Fruit fly (Drosophila melanogaster) whole organism, embryonic: ENCODE data around the gene Rad1.

Experiments
- Atf-2 ChIP-seq: fragments of 200-800 bp; sonication (Bioruptor generic); optimal IDR thresholded peaks from 2 replicates; lab custom pipeline; 2016; ENCODE audit warnings: missing biosample characterization, missing genetic modification characterization
- B-H2 ChIP-seq: fragments of 200-800 bp; sonication (Bioruptor generic); optimal IDR thresholded peaks from 2 replicates; lab custom pipeline; 2018; ENCODE audit warnings: missing biosample characterization, mild to moderate bottlenecking, missing genetic modification characterization
- BEAF-32 ChIP-seq: fragments of 200-800 bp; sonication (Bioruptor generic); optimal IDR thresholded peaks from 3 replicates; lab custom pipeline; 2017; ENCODE audit warnings: missing biosample characterization, missing genetic modification characterization, mild to moderate bottlenecking, moderate library complexity, missing genetic modification reagents
- CG10979 ChIP-seq: fragments of 200-800 bp; sonication (Bioruptor generic); optimal IDR thresholded peaks from 2 replicates; lab custom pipeline; 2018; ENCODE audit warnings: missing biosample characterization, mild to moderate bottlenecking, missing genetic modification characterization, moderate library complexity
- CG12071 ChIP-seq: fragments of 200-800 bp; sonication (Bioruptor generic); optimal IDR thresholded peaks from 3 replicates; lab custom pipeline; 2018; ENCODE audit warnings: missing biosample characterization, mild to moderate bottlenecking, missing genetic modification characterization
- CG14965 ChIP-seq: fragments of 200-800 bp; sonication (Bioruptor generic); optimal IDR thresholded peaks from 2 replicates; lab custom pipeline; 2016; ENCODE audit warnings: missing biosample characterization, missing genetic modification characterization, borderline replicate concordance
- CG15011 ChIP-seq: fragments of 200-800 bp; sonication (Bioruptor generic); optimal IDR thresholded peaks from 3 replicates; lab custom pipeline; 2018; ENCODE audit warnings: missing biosample characterization, mild to moderate bottlenecking, missing genetic modification characterization
- CG1529 ChIP-seq: fragments of 200-800 bp; sonication (Bioruptor generic); optimal IDR thresholded peaks from 3 replicates; lab custom pipeline; 2018; ENCODE audit warnings: missing biosample characterization, missing genetic modification characterization
- CG1602 ChIP-seq: fragments of 200-800 bp; sonication (Bioruptor generic); optimal IDR thresholded peaks from 3 replicates; lab custom pipeline; 2016; ENCODE audit warnings: missing biosample characterization, missing genetic modification characterization
- CG18011 ChIP-seq: fragments of 200-800 bp; sonication (Bioruptor generic); optimal IDR thresholded peaks from 2 replicates; lab custom pipeline; 2017; ENCODE audit warnings: missing biosample characterization, missing genetic modification characterization, mild to moderate bottlenecking, moderate library complexity, missing genotype
- CG18262 ChIP-seq: fragments of 200-800 bp; optimal IDR thresholded peaks from 3 replicates; lab custom pipeline; 2019; ENCODE audit warnings: missing biosample characterization, mild to moderate bottlenecking, missing genetic modification characterization, moderate library complexity
- CG3065 ChIP-seq: fragments of 200-800 bp; sonication (Bioruptor generic); optimal IDR thresholded peaks from 2 replicates; lab custom pipeline; 2016; ENCODE audit warnings: missing biosample characterization, missing genetic modification characterization
- CG4424 ChIP-seq: fragments of 200-800 bp; sonication (Bioruptor generic); optimal IDR thresholded peaks from 3 replicates; lab custom pipeline; 2016; ENCODE audit warnings: missing biosample characterization, missing genetic modification characterization
- CG4820 ChIP-seq: fragments of 200-800 bp; sonication (Bioruptor generic); optimal IDR thresholded peaks from 3 replicates; lab custom pipeline; 2016; ENCODE audit warnings: missing biosample characterization, missing genetic modification characterization
- CG4854 ChIP-seq: fragments of 200-800 bp; sonication (Bioruptor generic); optimal IDR thresholded peaks from 2 replicates; lab custom pipeline; 2016; ENCODE audit warnings: missing biosample characterization, missing genetic modification characterization, inconsistent platforms
- CG6683 ChIP-seq: fragments of 200-800 bp; sonication (Bioruptor generic); optimal IDR thresholded peaks from 2 replicates; lab custom pipeline; 2017; ENCODE audit warnings: missing biosample characterization, mild to moderate bottlenecking, missing genetic modification characterization, missing genetic modification reagents
- CG8478 ChIP-seq: fragments of >200 bp; optimal IDR thresholded peaks from 2 replicates; lab custom pipeline; 2018
- Dad ChIP-seq: fragments of 200-800 bp; sonication (Bioruptor generic); optimal IDR thresholded peaks from 3 replicates; lab custom pipeline; 2016; ENCODE audit warnings: missing biosample characterization, missing genetic modification characterization
- Dbx ChIP-seq: fragments of 200-800 bp; sonication (Bioruptor generic); IDR thresholded peaks from 3 replicates; pipeline ENCODE4 v1.3.6; 2022; ENCODE audit warnings: missing biosample characterization, missing genetic modification characterization
- Ets97D ChIP-seq: fragments of 200-800 bp; sonication (Bioruptor generic); optimal IDR thresholded peaks from 3 replicates; lab custom pipeline; 2016; ENCODE audit warnings: missing biosample characterization, missing genetic modification characterization
- Gsc ChIP-seq: fragments of 200-800 bp; sonication (Bioruptor generic); IDR thresholded peaks from 2 replicates; pipeline ENCODE4 v1.3.6; 2022; ENCODE audit warnings: missing biosample characterization, missing genetic modification characterization
- H15 ChIP-seq: fragments of 200-800 bp; sonication (Bioruptor generic); IDR thresholded peaks from 3 replicates; pipeline ENCODE4 v1.3.6; 2022; ENCODE audit warnings: missing biosample characterization, missing genetic modification characterization
- Hand ChIP-seq: fragments of 200-800 bp; sonication (Bioruptor generic); optimal IDR thresholded peaks from 2 replicates; lab custom pipeline; 2017; ENCODE audit warnings: mild to moderate bottlenecking, missing biosample characterization, missing genetic modification reagents, missing genetic modification characterization
- Jarid2 ChIP-seq: fragments of 200-800 bp; sonication (Bioruptor generic); optimal IDR thresholded peaks from 3 replicates; lab custom pipeline; 2017; ENCODE audit warnings: mild to moderate bottlenecking, missing biosample characterization, missing genetic modification reagents, missing genetic modification characterization
- NK7.1 ChIP-seq: fragments of 200-800 bp; sonication (Bioruptor generic); optimal IDR thresholded peaks from 3 replicates; lab custom pipeline; 2016; ENCODE audit warnings: missing biosample characterization, missing genetic modification characterization
- Poxn ChIP-seq: fragments of 200-800 bp; sonication (Bioruptor generic); IDR thresholded peaks from 2 replicates; pipeline ENCODE4 v1.3.6; 2022; ENCODE audit warnings: missing biosample characterization, missing genetic modification characterization
- Rfx ChIP-seq: fragments of 200-800 bp; sonication (Bioruptor generic); IDR thresholded peaks from 2 replicates; pipeline ENCODE4 v1.3.6; 2022; ENCODE audit warnings: missing biosample characterization, missing genetic modification characterization
- Sry-β ChIP-seq: fragments of 200-800 bp; sonication (Bioruptor generic); optimal IDR thresholded peaks from 2 replicates; lab custom pipeline; 2018; ENCODE audit warnings: missing biosample characterization, mild to moderate bottlenecking, missing genetic modification characterization, moderate library complexity
- ase ChIP-seq: fragments of 200-800 bp; sonication (Bioruptor generic); IDR thresholded peaks from 3 replicates; pipeline ENCODE4 v1.3.6; 2022; ENCODE audit warnings: missing biosample characterization, missing genetic modification characterization
- az2 ChIP-seq: fragments of 200-800 bp; sonication (Bioruptor generic); optimal IDR thresholded peaks from 3 replicates; lab custom pipeline; 2016; ENCODE audit warnings: missing biosample characterization, missing genetic modification characterization
- bowl ChIP-seq: fragments of 200-800 bp; sonication (Bioruptor generic); IDR thresholded peaks from 2 replicates; pipeline ENCODE4 v1.3.6; 2022; ENCODE audit warnings: missing biosample characterization, missing genetic modification characterization
- chif ChIP-seq, 2 experiments: fragments of 200-800 bp; sonication (Bioruptor generic); optimal IDR thresholded peaks; 3 replicates each; lab custom pipeline; 2016; ENCODE audit warnings: missing biosample characterization in 2 of 2, missing genetic modification characterization in 2 of 2
- da ChIP-seq: fragments of 200-800 bp; sonication (Bioruptor generic); optimal IDR thresholded peaks from 2 replicates; lab custom pipeline; 2016; ENCODE audit warnings: missing biosample characterization, missing genetic modification characterization
- dm ChIP-seq: fragments of 200-800 bp; sonication (Bioruptor generic); optimal IDR thresholded peaks from 3 replicates; lab custom pipeline; 2016; ENCODE audit warnings: missing biosample characterization, missing genetic modification characterization
- dpn ChIP-seq, 2 experiments: fragments of 200-800 bp; sonication (Bioruptor generic); optimal IDR thresholded peaks; 3 replicates each; lab custom pipeline; 2016; ENCODE audit warnings: missing biosample characterization in 2 of 2, missing genetic modification characterization in 2 of 2
- eyg ChIP-seq: fragments of 200-800 bp; sonication (Bioruptor generic); optimal IDR thresholded peaks from 3 replicates; lab custom pipeline; 2016; ENCODE audit warnings: missing biosample characterization, missing genetic modification characterization
- gce ChIP-seq: fragments of 200-800 bp; sonication (Bioruptor generic); IDR thresholded peaks from 3 replicates; pipeline ENCODE4 v1.3.6; 2022; ENCODE audit warnings: missing biosample characterization, missing genetic modification characterization
- gcm ChIP-seq: fragments of 200-800 bp; sonication (Bioruptor generic); optimal IDR thresholded peaks from 2 replicates; lab custom pipeline; 2019; ENCODE audit warnings: missing biosample characterization, mild to moderate bottlenecking, missing genetic modification characterization, moderate library complexity
- grn ChIP-seq: fragments of 200-800 bp; sonication (Bioruptor generic); optimal IDR thresholded peaks from 3 replicates; lab custom pipeline; 2017; ENCODE audit warnings: missing biosample characterization, missing genetic modification characterization
- h ChIP-seq: fragments of >200 bp; optimal IDR thresholded peaks from 2 replicates; lab custom pipeline; 2017
- hkb ChIP-seq, 2 experiments: fragments of 200-800 bp in 1 of 2; fragments of >200 bp in 1 of 2; sonication (Bioruptor generic) in 1 of 2; IDR thresholded peaks in 1 of 2; optimal IDR thresholded peaks in 1 of 2; 2 replicates each; pipeline versions ENCODE4 v1.3.6 to Lab custom; 2017 to 2022; ENCODE audit warnings: missing biosample characterization in 1 of 2, missing genetic modification characterization in 1 of 2
- insv ChIP-seq, 2 experiments: fragments of 200-800 bp; sonication (Bioruptor generic); optimal IDR thresholded peaks; 3 replicates each; lab custom pipeline; 2016 to 2018; ENCODE audit warnings: missing biosample characterization in 2 of 2, missing genetic modification characterization in 2 of 2
- jing ChIP-seq: fragments of 200-800 bp; sonication (Bioruptor generic); optimal IDR thresholded peaks from 2 replicates; lab custom pipeline; 2018; ENCODE audit warnings: missing biosample characterization, mild to moderate bottlenecking, missing genetic modification characterization
- lilli ChIP-seq: fragments of 200-800 bp; sonication (Bioruptor generic); optimal IDR thresholded peaks from 3 replicates; lab custom pipeline; 2016; ENCODE audit warnings: missing biosample characterization, missing genetic modification characterization
- pb ChIP-seq: fragments of 200-800 bp; sonication (Bioruptor generic); optimal IDR thresholded peaks from 3 replicates; lab custom pipeline; 2016; ENCODE audit warnings: missing biosample characterization, missing genetic modification characterization
- row ChIP-seq: fragments of 200-800 bp; sonication (Bioruptor generic); IDR thresholded peaks from 3 replicates; pipeline ENCODE4 v1.3.6; 2022; ENCODE audit warnings: missing biosample characterization, missing genetic modification characterization
- slbo ChIP-seq: fragments of 200-800 bp; sonication (Bioruptor generic); IDR thresholded peaks from 2 replicates; pipeline ENCODE4 v1.3.6; 2022; ENCODE audit warnings: missing biosample characterization, missing genetic modification characterization
- slp2 ChIP-seq: fragments of 200-800 bp; sonication (Bioruptor generic); optimal IDR thresholded peaks from 2 replicates; lab custom pipeline; 2016; ENCODE audit warnings: missing biosample characterization, missing genetic modification characterization
- sna ChIP-seq: fragments of 200-800 bp; sonication (Bioruptor generic); IDR thresholded peaks from 2 replicates; pipeline ENCODE4 v1.3.6; 2022; ENCODE audit warnings: missing biosample characterization, missing genetic modification characterization; ENCODE audit not compliant: partially characterized antibody
- tio ChIP-seq: fragments of 200-800 bp; sonication (Bioruptor generic); optimal IDR thresholded peaks from 2 replicates; lab custom pipeline; 2017; ENCODE audit warnings: missing biosample characterization, missing genetic modification characterization, inconsistent platforms
- zf30C ChIP-seq: fragments of 200-800 bp; sonication (Bioruptor generic); optimal IDR thresholded peaks from 3 replicates; lab custom pipeline; 2018; ENCODE audit warnings: missing biosample characterization, mild to moderate bottlenecking, missing genetic modification characterization

Rad1 gene

dm6 chr2L:2579669-2580351 is 5.0 kb upstream of the Rad1 start, which contains the start of the genes ND-B17.2 and Arpc5 (continued):
- TF ChIP-seq CG6683: no peak
- TF ChIP-seq B-H2 (GFP tag; lab: Kevin White, UChicago): no peak
- no peak for TF ChIP-seq h (lab: Kevin White, UChicago)
- TF ChIP-seq CG1529 (GFP tag; lab: Kevin White, UChicago): no peak
- no peak for TF ChIP-seq Dbx
- no peak for TF ChIP-seq bowl (GFP tag; lab: Robert Waterston, UW)
- TF ChIP-seq hkb (optimal IDR thresholded peaks at IDR 0.05; lab: Kevin White, UChicago): peak; percentile 33
- no peak for TF ChIP-seq hkb (GFP tag; IDR thresholded peaks at IDR 0.05; lab: Robert Waterston, UW)
- TF ChIP-seq CG1602 (GFP tag; lab: Kevin White, UChicago): no peak
- peak; percentile 42 for TF ChIP-seq BEAF-32 (GFP tag; lab: Kevin White, UChicago)
- no peak for TF ChIP-seq slbo (GFP tag; lab: Robert Waterston, UW)
- TF ChIP-seq eyg: no peak
- TF ChIP-seq ase (GFP tag; lab: Robert Waterston, UW): no peak
- TF ChIP-seq CG12071 (GFP tag; lab: Kevin White, UChicago): no peak
- TF ChIP-seq CG4854 (GFP tag; lab: Kevin White, UChicago): no peak
- TF ChIP-seq chif (GFP tag; optimal IDR thresholded peaks at IDR 0.05; lab: Kevin White, UChicago): no peak
- no peak for TF ChIP-seq grn
- TF ChIP-seq dpn (GFP tag; optimal IDR thresholded peaks at IDR 0.05; lab: Kevin White, UChicago): no peak
- TF ChIP-seq Atf-2 (GFP tag; lab: Kevin White, UChicago): peak; percentile 8
- TF ChIP-seq lilli (GFP tag; lab: Kevin White, UChicago): peak; percentile 32
- no peak for TF ChIP-seq da
- no peak for TF ChIP-seq CG8478 (lab: Kevin White, UChicago)
- TF ChIP-seq Poxn (GFP tag; lab: Robert Waterston, UW): no peak
- TF ChIP-seq jing (GFP tag; lab: Kevin White, UChicago): no peak
- no peak for TF ChIP-seq CG4820 (GFP tag; lab: Kevin White, UChicago)
- no peak for TF ChIP-seq CG15011 (GFP tag; lab: Kevin White, UChicago)
- TF ChIP-seq row (GFP tag; lab: Robert Waterston, UW): peak; percentile 75
- no peak for TF ChIP-seq CG3065 (GFP tag; lab: Kevin White, UChicago)
- TF ChIP-seq CG10979: peak; percentile 33
- TF ChIP-seq gce (GFP tag; lab: Robert Waterston, UW): no peak
- peak; percentile 26 for TF ChIP-seq CG18011 (GFP tag; lab: Kevin White, UChicago)
- TF ChIP-seq Rfx: no peak
- TF ChIP-seq CG4424 (GFP tag; lab: Kevin White, UChicago): peak; percentile 18
- TF ChIP-seq zf30C: no peak
- TF ChIP-seq Hand (GFP tag; lab: Kevin White, UChicago): no peak
- no peak for TF ChIP-seq gcm (GFP tag; lab: Kevin White, UChicago)
- TF ChIP-seq CG18262 (tag; lab: Kevin White, UChicago): peak; percentile 29
- no peak for TF ChIP-seq Jarid2 (GFP tag; lab: Kevin White, UChicago)
- no peak for TF ChIP-seq pb (GFP tag; lab: Kevin White, UChicago)
- TF ChIP-seq CG14965 (GFP tag; lab: Kevin White, UChicago): no peak
- peak; percentile 46 for TF ChIP-seq Ets97D
- TF ChIP-seq insv (GFP tag; optimal IDR thresholded peaks at IDR 0.05; lab: Kevin White, UChicago): peak in 1 of 2 experiments; percentile 75
- TF ChIP-seq H15 (GFP tag; lab: Robert Waterston, UW): no peak
- no peak for TF ChIP-seq Gsc (GFP tag; lab: Robert Waterston, UW)
- TF ChIP-seq dm (GFP tag; lab: Kevin White, UChicago): peak; percentile 11
- no peak for TF ChIP-seq NK7.1 (GFP tag; lab: Kevin White, UChicago)
- no peak for TF ChIP-seq tio (GFP tag; lab: Kevin White, UChicago)
- TF ChIP-seq slp2 (GFP tag; lab: Kevin White, UChicago): no peak
- TF ChIP-seq az2 (GFP tag; lab: Kevin White, UChicago): no peak
- no peak for TF ChIP-seq sna (GFP tag; lab: Robert Waterston, UW)
- no peak for TF ChIP-seq Dad (GFP tag; lab: Kevin White, UChicago)
- no peak for TF ChIP-seq Sry-β (GFP tag; lab: Kevin White, UChicago)
